Fruit fly (Drosophila melanogaster): Measurements from ENCODE around the gene Pat1.

Gene Pat1

DNA sequence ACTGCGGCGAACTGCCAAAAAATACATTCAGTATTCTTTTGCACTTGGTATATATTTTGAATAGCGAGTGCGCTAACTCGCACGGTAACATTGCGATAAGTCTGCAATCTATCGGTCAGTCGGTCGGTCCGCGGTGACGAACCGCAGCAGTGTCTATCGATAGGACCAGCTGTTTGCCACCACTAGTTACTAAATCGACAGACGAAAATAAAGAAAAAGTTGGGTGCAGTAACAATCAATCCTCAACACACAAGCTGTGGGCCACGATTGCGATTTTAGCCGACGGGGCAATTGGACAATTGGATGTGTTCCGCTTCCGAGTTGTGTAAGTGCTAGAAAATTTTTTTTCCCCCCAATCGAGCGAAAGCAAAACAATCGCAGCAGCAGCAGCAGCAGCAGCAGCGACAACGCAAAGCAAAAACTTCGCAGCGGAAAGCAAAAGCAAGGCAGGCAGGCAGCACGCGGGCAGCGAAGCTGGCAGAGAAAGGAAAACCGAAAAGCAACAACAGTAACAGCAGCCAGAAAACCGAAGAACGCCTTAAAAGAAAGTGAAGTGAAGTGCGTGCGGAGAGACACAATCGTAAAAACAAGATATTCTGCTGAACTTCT is at the start of gene Pat1:
Pat1 (plus strand) TSS at position 96 of the 609 bp plus-strand sequence.
- TF ChIP-seq CG17801 (GFP tag; optimal IDR thresholded peaks at IDR 0.05; ENCODE audit: partially characterized antibody) = peak; percentile 35

DNA sequence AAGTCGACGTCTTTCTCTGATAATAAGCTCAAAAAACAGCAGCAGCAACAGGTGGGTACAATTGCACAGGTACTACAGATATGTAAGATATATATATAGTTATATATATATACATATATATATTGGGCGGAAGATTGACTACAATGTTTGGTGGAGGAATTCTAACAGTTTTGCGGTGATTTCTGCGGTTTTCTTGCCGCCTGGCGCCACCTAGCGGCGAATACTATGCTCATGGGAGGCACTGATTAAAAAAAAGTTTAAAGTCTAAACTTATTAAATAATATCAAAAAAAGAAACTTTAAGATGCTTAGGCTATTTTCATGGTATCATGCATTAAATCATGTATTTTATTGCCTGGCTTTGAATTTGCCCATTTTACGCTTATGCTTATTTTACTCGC is 49.3 kb upstream of the Pat1 start:
- no peak for TF ChIP-seq CG17801 (GFP tag; optimal IDR thresholded peaks at IDR 0.05; ENCODE audit: partially characterized antibody)

dm6 chrX:6542331-6542730 is 48.2 kb upstream of the Pat1 start:
- TF ChIP-seq CG17801 (GFP tag; optimal IDR thresholded peaks at IDR 0.05; ENCODE audit: partially characterized antibody) = peak; percentile 1

DNA sequence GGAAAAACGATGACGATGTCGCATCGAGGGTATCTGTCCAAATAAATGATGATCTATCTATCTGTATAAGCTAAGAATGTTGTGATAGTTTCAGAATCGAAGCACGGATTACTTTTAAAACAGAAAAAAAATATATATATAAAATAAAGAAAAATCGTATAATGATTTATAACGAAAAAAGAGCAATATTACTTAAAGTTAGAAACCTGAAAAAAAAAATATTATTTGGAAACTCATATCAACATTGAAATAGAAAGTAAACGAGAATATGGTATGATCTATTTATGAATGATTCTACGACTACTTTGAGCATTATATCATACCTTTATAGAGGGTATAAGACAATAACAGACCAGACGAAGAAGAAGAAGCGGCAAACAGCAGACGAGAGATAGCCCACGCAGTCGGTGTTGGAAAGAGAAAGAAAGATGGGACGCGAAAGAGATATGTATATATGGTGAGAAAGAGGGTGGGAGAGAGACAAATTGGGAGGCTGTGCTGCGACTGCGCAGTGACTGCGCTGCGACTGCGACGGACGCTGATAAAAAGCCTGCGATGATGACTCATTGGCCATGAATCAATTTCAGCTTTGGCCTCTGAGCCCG is 46.9 kb upstream of the Pat1 start:
- TF ChIP-seq CG17801 (GFP tag; optimal IDR thresholded peaks at IDR 0.05; ENCODE audit: partially characterized antibody) = no peak

- peak; percentile 61 for TF ChIP-seq CG17801 (GFP tag; optimal IDR thresholded peaks at IDR 0.05; ENCODE audit: partially characterized antibody)
These were observed 44.7 kb upstream of the Pat1 start for dm6 chrX:6545862-6546270.

DNA sequence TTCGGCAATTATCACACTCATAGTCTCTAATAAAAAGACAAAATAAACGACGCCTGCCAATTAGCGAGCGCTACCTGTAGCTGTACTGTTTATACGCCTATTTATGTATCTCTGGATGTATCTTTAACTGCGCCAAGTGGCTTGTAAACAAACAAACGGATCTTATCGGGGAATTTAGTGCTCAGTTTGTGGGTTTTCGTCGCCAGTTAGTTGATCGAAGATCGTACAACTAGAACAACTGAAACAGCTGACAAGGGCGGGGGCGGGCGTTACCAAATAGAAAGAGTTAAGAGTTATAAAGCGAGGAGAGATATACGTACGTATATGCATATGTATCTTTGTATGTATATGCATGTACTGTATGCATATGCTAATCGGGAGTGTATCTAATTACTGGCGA is 43.6 kb upstream of the Pat1 start:
- TF ChIP-seq CG17801 (GFP tag; optimal IDR thresholded peaks at IDR 0.05; ENCODE audit: partially characterized antibody) = no peak

DNA sequence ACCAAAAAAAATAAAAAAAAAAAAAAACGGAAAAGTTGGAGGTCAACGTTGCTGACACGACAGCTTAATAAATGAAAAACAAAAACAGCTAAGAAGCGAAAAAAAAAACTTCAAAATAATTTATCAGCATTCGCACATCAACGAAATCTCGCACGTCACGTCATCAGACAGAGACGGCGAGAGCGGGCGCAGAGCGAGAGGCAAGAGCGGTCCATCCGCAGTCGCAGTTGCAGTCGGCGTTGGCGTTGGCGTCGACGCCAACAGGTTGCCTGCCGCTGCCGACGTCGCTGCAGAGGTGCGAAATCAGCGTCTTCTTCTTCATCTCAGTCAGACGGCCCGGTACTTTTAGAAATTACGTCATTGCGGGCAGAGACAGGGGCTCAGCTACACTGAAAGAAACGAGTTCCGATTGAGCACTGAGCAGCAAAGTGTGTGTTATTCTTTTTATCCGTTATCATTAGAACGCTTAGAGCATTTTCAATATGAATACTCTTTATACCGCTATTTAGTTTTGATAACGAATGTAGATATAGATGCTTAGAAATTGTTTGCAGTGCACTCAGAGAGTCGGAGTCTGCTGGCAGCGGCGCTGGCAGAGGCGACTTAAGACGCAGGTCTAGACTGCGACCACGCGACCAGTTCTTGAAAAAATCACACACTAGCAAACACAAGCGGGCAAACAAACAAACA is 41.0 kb upstream of the Pat1 start:
- TF ChIP-seq CG17801 (GFP tag; optimal IDR thresholded peaks at IDR 0.05; ENCODE audit: partially characterized antibody) = peak; percentile 84

dm6 chrX:6550118-6550502 is 40.5 kb upstream of the Pat1 start:
- TF ChIP-seq CG17801 (GFP tag; optimal IDR thresholded peaks at IDR 0.05; ENCODE audit: partially characterized antibody) = no peak

- TF ChIP-seq CG17801 (GFP tag; optimal IDR thresholded peaks at IDR 0.05; ENCODE audit: partially characterized antibody) = no peak
These were observed 39.1 kb upstream of the Pat1 start for dm6 chrX:6551464-6551863.

DNA sequence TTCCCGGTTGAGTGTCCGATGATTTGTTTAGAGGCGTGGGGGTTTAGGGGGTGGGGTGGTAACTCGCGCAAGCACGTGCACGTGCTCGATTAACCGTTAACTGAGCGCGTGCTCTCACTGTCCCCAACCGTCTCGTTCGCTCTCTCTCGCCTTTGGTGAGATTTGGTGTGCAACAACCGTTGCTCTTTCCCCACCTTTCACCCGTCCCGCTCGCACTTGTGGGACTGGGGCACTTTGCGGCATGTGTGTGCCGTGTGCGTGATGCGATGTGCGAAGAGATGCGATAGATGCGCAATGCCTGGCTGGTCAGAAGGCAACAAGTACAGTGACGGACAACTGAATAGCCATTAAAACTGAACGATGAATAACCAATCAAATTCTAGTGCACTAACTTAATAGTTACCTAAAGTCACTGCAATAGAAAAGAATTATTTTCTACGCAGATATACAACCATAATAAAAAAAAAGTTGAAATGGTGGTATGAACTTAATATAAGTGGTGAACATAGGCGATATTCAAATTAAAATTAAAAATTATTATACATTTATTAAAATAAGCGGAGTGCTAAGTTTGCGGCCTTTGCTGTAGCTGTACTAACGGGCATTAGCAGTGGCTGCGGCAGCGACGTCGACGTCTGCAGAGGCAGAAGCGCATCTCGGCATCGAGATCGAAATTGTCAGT is 19.2 kb upstream of the Pat1 start:
- TF ChIP-seq CG17801 (GFP tag; optimal IDR thresholded peaks at IDR 0.05; ENCODE audit: partially characterized antibody) = no peak

dm6 chrX:6573799-6574198 is 16.8 kb upstream of the Pat1 start:
- TF ChIP-seq CG17801 (GFP tag; optimal IDR thresholded peaks at IDR 0.05; ENCODE audit: partially characterized antibody) = no peak

DNA sequence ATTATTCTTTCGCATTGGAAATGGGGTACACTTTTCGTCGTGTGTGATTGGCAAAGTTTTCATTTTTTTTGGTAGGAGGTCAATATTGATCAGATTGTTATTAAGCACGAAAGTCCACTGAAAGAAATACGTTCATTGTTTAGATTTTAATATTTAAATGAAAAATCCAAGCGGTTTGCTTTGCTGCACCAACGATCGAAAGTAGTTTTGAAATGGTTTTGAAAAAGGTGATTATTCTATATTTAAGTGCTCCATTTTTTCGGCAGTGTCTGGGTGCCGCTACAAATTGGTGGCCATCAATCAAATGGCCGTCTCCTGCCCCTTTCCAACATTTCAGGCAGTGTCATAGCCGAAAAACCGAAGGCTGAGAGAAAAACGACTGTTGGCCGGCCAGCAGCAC is 16.1 kb upstream of the Pat1 start:
- TF ChIP-seq CG17801 (GFP tag; optimal IDR thresholded peaks at IDR 0.05; ENCODE audit: partially characterized antibody) = no peak

- TF ChIP-seq CG17801 (GFP tag; optimal IDR thresholded peaks at IDR 0.05; ENCODE audit: partially characterized antibody) = no peak
These were observed 1.6 kb upstream of the Pat1 start, which contains the start of gene CG17717 for dm6 chrX:6588990-6589389. TSS of gene CG17717 (plus strand) at chrX:6589290.

dm6 chrX:6592093-6592492 is 1.5 kb downstream of the Pat1 start:
- TF ChIP-seq CG17801 (GFP tag; optimal IDR thresholded peaks at IDR 0.05; ENCODE audit: partially characterized antibody) = no peak

DNA sequence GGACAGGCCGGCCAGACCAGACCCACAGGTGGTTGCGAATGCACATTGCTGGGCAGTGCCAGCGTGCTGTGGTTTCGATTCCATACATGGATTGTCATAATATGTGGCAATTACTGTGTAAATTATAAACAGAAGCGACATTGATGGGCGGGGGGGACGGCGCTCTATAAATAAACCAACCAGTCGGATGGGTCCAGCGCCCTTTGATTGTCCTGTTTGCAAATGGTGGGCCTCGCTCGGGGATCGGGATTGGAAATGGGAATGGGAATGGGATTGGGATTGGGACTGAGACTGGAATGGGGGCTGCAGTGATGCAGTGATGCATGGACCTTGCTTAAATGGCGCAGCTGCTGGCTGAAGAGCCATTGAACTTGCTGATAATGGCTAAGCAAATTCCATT is 2.2 kb downstream of the Pat1 start:
- TF ChIP-seq CG17801 (GFP tag; optimal IDR thresholded peaks at IDR 0.05; ENCODE audit: partially characterized antibody) = no peak

DNA sequence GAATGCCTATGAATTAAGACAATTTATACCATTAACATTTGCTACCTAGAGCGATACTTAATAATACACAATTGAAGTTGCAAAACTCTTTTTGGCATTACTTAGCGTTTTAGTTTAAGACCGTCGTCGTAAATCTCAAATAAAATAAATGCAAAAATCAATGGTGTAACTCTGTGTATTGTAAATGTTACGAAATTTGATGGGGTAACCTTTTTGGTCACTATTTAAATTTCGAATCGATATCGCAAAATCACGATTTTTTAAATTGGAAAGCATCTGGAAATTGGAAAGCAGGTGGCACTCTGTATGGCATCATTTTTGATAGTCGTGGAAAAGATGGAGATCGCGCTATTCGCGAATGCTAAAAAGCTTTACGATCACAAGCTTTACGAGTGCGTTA is 6.2 kb downstream of the Pat1 start, which contains the start of gene APC7:
APC7 (plus strand) TSS at position 301 of the 400 bp plus-strand sequence.
- no peak for TF ChIP-seq CG17801 (GFP tag; optimal IDR thresholded peaks at IDR 0.05; ENCODE audit: partially characterized antibody)

Data from ovary, adult (tissue).